Worm (Caenorhabditis elegans) whole organism, young adult: ENCODE measurements around the gene Y62F5A.9.

Experiments used
- B0019.2 ChIP-seq: fragments of 200-800 bp; sonication (Bioruptor generic); conservative IDR thresholded peaks from 2 replicates; pipeline ENCODE4 v1.3.6; 2022; ENCODE audit warnings: missing genetic modification reagents, missing genetic modification characterization, missing compliant biosample characterization
- B0336.3 ChIP-seq: fragments of 200-800 bp; sonication (Bioruptor generic); IDR thresholded peaks from 2 replicates; pipeline ENCODE4 v1.3.6; 2022; ENCODE audit warnings: missing genetic modification characterization, missing compliant biosample characterization
- C06A6.2 ChIP-seq: fragments of 200-800 bp; sonication (Bioruptor generic); conservative IDR thresholded peaks from 2 replicates; pipeline ENCODE4 v1.3.6; 2022; ENCODE audit warnings: missing genetic modification characterization, missing compliant biosample characterization
- C17E4.6 ChIP-seq: fragments of 200-800 bp; sonication (Bioruptor generic); IDR thresholded peaks from 2 replicates; pipeline ENCODE4 v1.3.6; 2022; ENCODE audit warnings: missing genetic modification reagents, missing genetic modification characterization, missing compliant biosample characterization
- D2030.7 ChIP-seq: fragments of 200-800 bp; sonication (Bioruptor generic); IDR thresholded peaks from 2 replicates; pipeline ENCODE4 v1.3.6; 2022; ENCODE audit warnings: missing genetic modification reagents, missing genetic modification characterization, missing compliant biosample characterization
- F33H1.4 ChIP-seq: fragments of 200-800 bp; sonication (Bioruptor generic); IDR thresholded peaks from 2 replicates; pipeline ENCODE4 v1.3.6; 2022; ENCODE audit warnings: missing genetic modification reagents, missing genetic modification characterization, missing compliant biosample characterization
- Y53G8AR.9 ChIP-seq: fragments of 200-800 bp; sonication (Bioruptor generic); conservative IDR thresholded peaks from 2 replicates; pipeline ENCODE4 v1.3.6; 2022; ENCODE audit warnings: missing genetic modification reagents, missing genetic modification characterization, missing compliant biosample characterization
- Y56A3A.18 ChIP-seq: fragments of 200-800 bp; sonication (Bioruptor generic); IDR thresholded peaks from 2 replicates; pipeline ENCODE4 v1.3.6; 2022; ENCODE audit warnings: missing genetic modification reagents, missing genetic modification characterization, missing compliant biosample characterization
- ama-1 ChIP-seq, 3 experiments: fragments of 150-350 bp in 1 of 3; sonication (generic microtip) in 2 of 3; optimal IDR thresholded peaks; 2 replicates each; lab custom pipeline; 2014 to 2018; ENCODE audit warnings: missing biosample characterization in 2 of 3, missing genetic modification characterization in 2 of 3, missing genetic modification reagents in 2 of 3
- aptf-3 ChIP-seq: fragments of 200-800 bp; sonication (Bioruptor generic); IDR thresholded peaks from 2 replicates; pipeline ENCODE4 v1.3.6; 2022; ENCODE audit warnings: missing genetic modification characterization, missing compliant biosample characterization
- attf-5 ChIP-seq: fragments of 200-800 bp; sonication (Bioruptor generic); optimal IDR thresholded peaks from 2 replicates; lab custom pipeline; 2018; ENCODE audit warnings: mild to moderate bottlenecking, missing genetic modification characterization, missing compliant biosample characterization
- cebp-1 ChIP-seq, 2 experiments: fragments of 200-800 bp in 1 of 2; sonication (Bioruptor generic) in 1 of 2; sonication (generic microtip) in 1 of 2; IDR thresholded peaks in 1 of 2; optimal IDR thresholded peaks in 1 of 2; 2 replicates each; pipeline versions ENCODE4 v1.3.6 to Lab custom; 2017 to 2022; ENCODE audit warnings: missing compliant biosample characterization in 2 of 2, missing genetic modification characterization in 2 of 2, mild to moderate bottlenecking in 1 of 2, missing genetic modification reagents in 1 of 2, moderate library complexity in 1 of 2
- ceh-27 ChIP-seq: fragments of 200-800 bp; sonication (Bioruptor generic); optimal IDR thresholded peaks from 2 replicates; lab custom pipeline; 2018; ENCODE audit warnings: mild to moderate bottlenecking, missing genetic modification characterization, moderate library complexity, missing compliant biosample characterization
- ceh-91 ChIP-seq: fragments of 200-800 bp; sonication (Bioruptor generic); IDR thresholded peaks from 2 replicates; pipeline ENCODE4 v1.3.6; 2022; ENCODE audit warnings: missing genetic modification reagents, missing genetic modification characterization, missing compliant biosample characterization
- die-1 ChIP-seq: sonication (generic microtip); optimal IDR thresholded peaks from 2 replicates; lab custom pipeline; 2016; ENCODE audit warnings: missing genotype, mild to moderate bottlenecking, missing genetic modification characterization, missing compliant biosample characterization
- efl-1 ChIP-seq: fragments of 150-350 bp; optimal IDR thresholded peaks from 2 replicates; lab custom pipeline; 2014; ENCODE audit warnings: missing biosample characterization, missing genetic modification reagents, missing genetic modification characterization
- him-1 ChIP-seq: sonication (generic microtip); optimal IDR thresholded peaks from 2 replicates; lab custom pipeline; 2016; ENCODE audit warnings: missing genotype, missing genetic modification reagents, missing genetic modification characterization, missing compliant biosample characterization
- hmg-1.2 ChIP-seq: fragments of 200-800 bp; sonication (Bioruptor generic); IDR thresholded peaks from 2 replicates; pipeline ENCODE4 v1.3.6; 2022; ENCODE audit warnings: missing genetic modification reagents, missing genetic modification characterization, missing compliant biosample characterization
- hsf-1 ChIP-seq: fragments of 200-800 bp; sonication (Bioruptor generic); IDR thresholded peaks from 2 replicates; pipeline ENCODE4 v1.3.6; 2022; ENCODE audit warnings: missing genetic modification reagents, missing genetic modification characterization, missing compliant biosample characterization
- lag-1 ChIP-seq: fragments of 200-800 bp; sonication (Bioruptor generic); IDR thresholded peaks from 2 replicates; pipeline ENCODE4 v1.3.6; 2022; ENCODE audit warnings: missing genetic modification reagents, missing genetic modification characterization, missing compliant biosample characterization
- let-526 ChIP-seq: fragments of 200-800 bp; sonication (Bioruptor generic); IDR thresholded peaks from 2 replicates; pipeline ENCODE4 v1.3.6; 2022; ENCODE audit warnings: missing genetic modification reagents, missing genetic modification characterization, missing compliant biosample characterization
- lin-40 ChIP-seq: sonication (generic microtip); optimal IDR thresholded peaks from 2 replicates; lab custom pipeline; 2016; ENCODE audit warnings: missing genetic modification characterization, mild to moderate bottlenecking, missing compliant biosample characterization, missing genotype, missing genetic modification reagents
- lin-54 ChIP-seq: fragments of 200-800 bp; sonication (Bioruptor generic); optimal IDR thresholded peaks from 2 replicates; lab custom pipeline; 2018; ENCODE audit warnings: mild to moderate bottlenecking, missing genetic modification characterization, missing compliant biosample characterization
- lir-1 ChIP-seq: fragments of 200-800 bp; sonication (Bioruptor generic); conservative IDR thresholded peaks from 2 replicates; pipeline ENCODE4 v1.3.6; 2022; ENCODE audit warnings: missing genetic modification reagents, missing genetic modification characterization, missing compliant biosample characterization
- lsl-1 ChIP-seq: fragments of 200-800 bp; sonication (Bioruptor generic); optimal IDR thresholded peaks from 2 replicates; lab custom pipeline; 2018; ENCODE audit warnings: mild to moderate bottlenecking, missing genetic modification characterization, moderate library complexity, missing compliant biosample characterization
- madf-3 ChIP-seq: fragments of 200-800 bp; sonication (Bioruptor generic); IDR thresholded peaks from 2 replicates; pipeline ENCODE4 v1.3.6; 2022; ENCODE audit warnings: missing genetic modification reagents, missing genetic modification characterization, missing compliant biosample characterization
- madf-8 ChIP-seq: fragments of 200-800 bp; sonication (Bioruptor generic); conservative IDR thresholded peaks from 2 replicates; pipeline ENCODE4 v1.3.6; 2022; ENCODE audit warnings: missing genetic modification reagents, missing genetic modification characterization, missing compliant biosample characterization
- nfyb-1 ChIP-seq: fragments of 200-800 bp; sonication (Bioruptor generic); IDR thresholded peaks from 2 replicates; pipeline ENCODE4 v1.3.6; 2022; ENCODE audit warnings: missing genetic modification reagents, missing genetic modification characterization, missing compliant biosample characterization
- nhr-90 ChIP-seq: sonication (generic microtip); optimal IDR thresholded peaks from 2 replicates; lab custom pipeline; 2016; ENCODE audit warnings: missing genotype, mild to moderate bottlenecking, missing genetic modification characterization, missing compliant biosample characterization
- pbrm-1 ChIP-seq: fragments of 200-800 bp; sonication (Bioruptor generic); IDR thresholded peaks from 2 replicates; pipeline ENCODE4 v1.3.6; 2022; ENCODE audit warnings: missing genetic modification reagents, missing genetic modification characterization, missing compliant biosample characterization
- rcor-1 ChIP-seq: fragments of 200-800 bp; sonication (Bioruptor generic); IDR thresholded peaks from 2 replicates; pipeline ENCODE4 v1.3.6; 2022; ENCODE audit warnings: missing genetic modification reagents, missing genetic modification characterization, missing compliant biosample characterization
- snpc-3.4 ChIP-seq: sonication (generic microtip); optimal IDR thresholded peaks from 2 replicates; lab custom pipeline; 2017; ENCODE audit warnings: missing genetic modification characterization, mild to moderate bottlenecking, missing compliant biosample characterization, antibody characterized with exemption, moderate library complexity, missing genotype, missing genetic modification reagents
- snpc-4 ChIP-seq, 5 experiments: fragments of 150-350 bp in 1 of 5; sonication (generic microtip) in 4 of 5; optimal IDR thresholded peaks; 2 replicates each; lab custom pipeline; 2014 to 2018; ENCODE audit warnings: missing genetic modification characterization in 5 of 5, missing biosample characterization in 3 of 5, antibody characterized with exemption in 2 of 5, mild to moderate bottlenecking in 2 of 5, missing compliant biosample characterization in 2 of 5, missing genotype in 2 of 5, moderate library complexity in 2 of 5, missing genetic modification reagents in 1 of 5
- somi-1 ChIP-seq: fragments of 200-800 bp; sonication (Bioruptor generic); optimal IDR thresholded peaks from 2 replicates; lab custom pipeline; 2018; ENCODE audit warnings: mild to moderate bottlenecking, missing genetic modification characterization, missing compliant biosample characterization
- tbp1 ChIP-seq: fragments of 200-800 bp; sonication (Bioruptor generic); optimal IDR thresholded peaks from 2 replicates; lab custom pipeline; 2018; ENCODE audit warnings: mild to moderate bottlenecking, missing genetic modification characterization, missing compliant biosample characterization
- tlf-1 ChIP-seq: fragments of 200-800 bp; sonication (Bioruptor generic); optimal IDR thresholded peaks from 2 replicates; lab custom pipeline; 2018; ENCODE audit warnings: mild to moderate bottlenecking, missing genetic modification characterization, missing compliant biosample characterization
- unc-62 ChIP-seq: fragments of 150-350 bp; optimal IDR thresholded peaks from 2 replicates; lab custom pipeline; 2014; ENCODE audit warnings: missing biosample characterization, missing genetic modification reagents, missing genetic modification characterization
- zfh-2 ChIP-seq: fragments of 200-800 bp; sonication (Bioruptor generic); conservative IDR thresholded peaks from 2 replicates; pipeline ENCODE4 v1.3.6; 2022; ENCODE audit warnings: missing genetic modification reagents, missing genetic modification characterization, missing compliant biosample characterization
- ztf-25 ChIP-seq: fragments of 200-800 bp; sonication (Bioruptor generic); IDR thresholded peaks from 2 replicates; pipeline ENCODE4 v1.3.6; 2022; ENCODE audit warnings: missing genetic modification reagents, missing genetic modification characterization, missing compliant biosample characterization

Y62F5A.9 gene

ce11 chrII:11542958-11543357 is 4.3 kb upstream of the Y62F5A.9 start:
- TF ChIP-seq somi-1 (GFP tag; lab: Kevin White, UChicago) (no peak), efl-1 (GFP tag; lab: Kevin White, UChicago) (no peak), zfh-2 (GFP tag; lab: Robert Waterston, UW) (peak; percentile 30; the same call in 1 of the 2 replicates), Y56A3A.18 (GFP tag; lab: Robert Waterston, UW) (no peak), snpc-3.4 (tag; lab: Kevin White, UChicago) (no peak), F33H1.4 (no peak), B0336.3 (GFP tag; lab: Robert Waterston, UW) (no peak)
- TF ChIP-seq, all 124 proteins: peak for 1

- TF ChIP-seq B0019.2 (no peak), hsf-1 (0 out of 2 replicates have a peak, but pooled peaks have one; percentile 5), madf-8 (GFP tag; lab: Robert Waterston, UW) (no peak), attf-5 (no peak), pbrm-1 (GFP tag; lab: Robert Waterston, UW) (no peak), tbp1 (GFP tag; lab: Kevin White, UChicago) (peak; percentile 5), Y53G8AR.9 (GFP tag; lab: Robert Waterston, UW) (0 out of 2 replicates have a peak, but pooled peaks have one; percentile 43), cebp-1 (GFP tag; IDR thresholded peaks at IDR 0.05; lab: Robert Waterston, UW) (no peak), cebp-1 (tag; optimal IDR thresholded peaks at IDR 0.05; lab: Kevin White, UChicago) (peak; percentile 18), snpc-3.4 (tag; lab: Kevin White, UChicago) (peak; percentile 14)
- TF ChIP-seq, all 124 proteins: peak for 5
Observed at ce11 chrII:11542385-11542784, 3.7 kb upstream of the Y62F5A.9 start, which contains the start of gene gtf-2E2. Gene gtf-2E2, minus strand, starts transcription at chrII:11542495.

ce11 chrII:11537606-11538016 is 1.0 kb downstream of the Y62F5A.9 start:
- TF ChIP-seq nfyb-1 (GFP tag; lab: Robert Waterston, UW), result 0 out of 2 replicates have a peak, but pooled peaks have one; percentile 12
- 0 out of 2 replicates have a peak, but pooled peaks have one; percentile 43 for TF ChIP-seq ztf-25 (GFP tag; lab: Robert Waterston, UW)
- 0 out of 2 replicates have a peak, but pooled peaks have one; percentile 3 for TF ChIP-seq zfh-2 (GFP tag; lab: Robert Waterston, UW)
- TF ChIP-seq let-526 (GFP tag; lab: Robert Waterston, UW), result no peak
- 0 out of 2 replicates have a peak, but pooled peaks have one; percentile 24 for TF ChIP-seq B0336.3 (GFP tag; lab: Robert Waterston, UW)
- no peak for TF ChIP-seq lag-1 (GFP tag; lab: Robert Waterston, UW)
- no peak for TF ChIP-seq lin-40
- TF ChIP-seq Y53G8AR.9 (GFP tag; lab: Robert Waterston, UW), result no peak
- TF ChIP-seq lir-1, result 0 out of 2 replicates have a peak, but pooled peaks have one; percentile 10

DNA sequence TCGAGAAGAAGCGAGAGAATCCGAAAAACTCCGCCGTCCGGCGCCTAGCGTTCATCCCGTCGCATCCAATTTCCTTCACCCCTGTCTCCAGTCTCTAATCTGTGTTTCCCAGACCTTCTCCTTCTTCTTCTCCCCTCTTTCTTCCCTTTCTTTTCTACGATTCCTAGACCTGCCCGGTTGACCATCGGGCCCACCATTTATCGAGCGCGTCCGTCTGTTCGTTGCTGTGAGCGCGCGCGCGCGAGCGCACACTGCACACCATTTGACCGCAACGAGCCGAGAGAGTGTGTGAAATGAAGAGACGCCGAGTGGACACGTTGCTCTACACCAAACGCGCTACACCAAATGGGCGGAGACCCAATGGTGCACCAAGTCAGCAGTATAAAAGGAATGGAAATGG is 1.5 kb downstream of the Y62F5A.9 start:
- TF ChIP-seq C06A6.2 (GFP tag; lab: Robert Waterston, UW) (no peak), him-1 (tag; lab: Kevin White, UChicago) (peak; percentile 30), lin-54 (GFP tag; lab: Kevin White, UChicago) (peak; percentile 81), C17E4.6 (GFP tag; lab: Robert Waterston, UW) (peak; percentile 78), zfh-2 (GFP tag; lab: Robert Waterston, UW) (peak; percentile 85), snpc-4 (GFP tag; optimal IDR thresholded peaks at IDR 0.05; lab: Kevin White, UChicago) (no peak), snpc-4 (tag; optimal IDR thresholded peaks at IDR 0.05; lab: Kevin White, UChicago) (peak in 2 of 4 experiments; percentile 19 to 23), unc-62 (GFP tag; lab: Kevin White, UChicago) (no peak), ama-1 (optimal IDR thresholded peaks at IDR 0.05; lab: Kevin White, UChicago) (no peak), ama-1 (GFP tag; optimal IDR thresholded peaks at IDR 0.05; lab: Kevin White, UChicago) (no peak), tbp1 (GFP tag; lab: Kevin White, UChicago) (peak; percentile 59), ceh-91 (peak; percentile 94), tlf-1 (GFP tag; lab: Kevin White, UChicago) (peak; percentile 81), die-1 (tag; lab: Kevin White, UChicago) (no peak), B0336.3 (GFP tag; lab: Robert Waterston, UW) (peak; percentile 71), rcor-1 (GFP tag; lab: Robert Waterston, UW) (peak; percentile 47; the same call in 1 of the 2 replicates), B0019.2 (peak; percentile 28; the same call in 1 of the 2 replicates), snpc-3.4 (tag; lab: Kevin White, UChicago) (peak; percentile 89), ceh-27 (GFP tag; lab: Kevin White, UChicago) (peak; percentile 6), cebp-1 (GFP tag; IDR thresholded peaks at IDR 0.05; lab: Robert Waterston, UW) (0 out of 2 replicates have a peak, but pooled peaks have one; percentile 27), cebp-1 (tag; optimal IDR thresholded peaks at IDR 0.05; lab: Kevin White, UChicago) (no peak), madf-3 (peak; percentile 92), nhr-90 (tag; lab: Kevin White, UChicago) (no peak), lsl-1 (peak; percentile 80), D2030.7 (GFP tag; lab: Robert Waterston, UW) (peak; percentile 95), Y56A3A.18 (GFP tag; lab: Robert Waterston, UW) (no peak), aptf-3 (GFP tag; lab: Robert Waterston, UW) (no peak), hmg-1.2 (GFP tag; lab: Robert Waterston, UW) (peak; percentile 92)
